Worm (Caenorhabditis elegans) whole organism, L4 larva: ENCODE data around the gene nspc-7.
A peak's percentile ranks its signal among the peaks of the same experiment; 100 is the strongest.

ENCODE experiments used
- F10B5.3 ChIP-seq: sonication (generic microtip); optimal IDR thresholded peaks from 2 replicates; lab custom pipeline; 2016; ENCODE audit warnings: mild to moderate bottlenecking, missing genetic modification characterization, missing compliant biosample characterization
- F49E8.2 ChIP-seq: sonication (generic microtip); optimal IDR thresholded peaks from 2 replicates; lab custom pipeline; 2016; ENCODE audit warnings: missing compliant biosample characterization, mild to moderate bottlenecking, missing genetic modification characterization, borderline replicate concordance
- Y105C5A.15 ChIP-seq: fragments of 200-800 bp; sonication (Bioruptor generic); IDR thresholded peaks from 2 replicates; pipeline ENCODE4 v1.3.6; 2022; ENCODE audit warnings: missing genetic modification characterization, missing compliant biosample characterization
- Y75B8A.6 ChIP-seq: fragments of 200-800 bp; sonication (Bioruptor generic); IDR thresholded peaks from 2 replicates; pipeline ENCODE4 v1.3.6; 2022; ENCODE audit warnings: missing genetic modification reagents, missing genetic modification characterization, missing compliant biosample characterization
- aha-1 ChIP-seq: fragments of 150-350 bp; peaks from one replicate; lab custom pipeline; 2014; ENCODE audit warnings: missing biosample characterization, missing genetic modification characterization
- aly-2 ChIP-seq: sonication (generic microtip); optimal IDR thresholded peaks from 2 replicates; lab custom pipeline; 2018; ENCODE audit warnings: missing biosample characterization, missing genetic modification characterization
- attf-4 ChIP-seq: sonication (generic microtip); optimal IDR thresholded peaks from 3 replicates; lab custom pipeline; 2017; ENCODE audit warnings: missing biosample characterization, missing genetic modification characterization
- ceh-32 ChIP-seq: sonication (generic microtip); optimal IDR thresholded peaks from 2 replicates; lab custom pipeline; 2016; ENCODE audit warnings: mild to moderate bottlenecking, missing genetic modification characterization, missing compliant biosample characterization; ENCODE audit not compliant: poor library complexity
- ceh-44 ChIP-seq: fragments of 200-800 bp; sonication (Bioruptor generic); IDR thresholded peaks from 2 replicates; pipeline ENCODE4 v1.3.6; 2022; ENCODE audit warnings: missing genetic modification reagents, missing genetic modification characterization, missing compliant biosample characterization
- ceh-82 ChIP-seq: sonication (generic microtip); optimal IDR thresholded peaks from 2 replicates; lab custom pipeline; 2017; ENCODE audit warnings: missing biosample characterization, missing genetic modification characterization
- cey-2 ChIP-seq: sonication (generic microtip); optimal IDR thresholded peaks from 3 replicates; lab custom pipeline; 2017; ENCODE audit warnings: missing genetic modification characterization, mild to moderate bottlenecking, missing compliant biosample characterization, antibody characterized with exemption, borderline replicate concordance; ENCODE audit not compliant: insufficient read depth
- daf-12 ChIP-seq: fragments of 150-350 bp; optimal IDR thresholded peaks from 2 replicates; lab custom pipeline; 2014; ENCODE audit warnings: missing biosample characterization, missing genetic modification reagents, missing genetic modification characterization
- daf-16 ChIP-seq, 3 experiments: sonication (generic microtip); optimal IDR thresholded peaks; 2 replicates each; lab custom pipeline; 2016 to 2017; ENCODE audit warnings: missing genetic modification characterization in 3 of 3, missing genetic modification reagents in 3 of 3, mild to moderate bottlenecking in 2 of 3, missing compliant biosample characterization in 2 of 3, missing biosample characterization in 1 of 3, moderate library complexity in 1 of 3
- dmd-8 ChIP-seq: fragments of 200-800 bp; sonication (Bioruptor generic); IDR thresholded peaks from 2 replicates; pipeline ENCODE4 v1.3.6; 2022; ENCODE audit warnings: missing genetic modification characterization, missing compliant biosample characterization
- dpl-1 ChIP-seq: fragments of 150-350 bp; optimal IDR thresholded peaks from 2 replicates; lab custom pipeline; 2014; ENCODE audit warnings: missing biosample characterization, missing genetic modification reagents, missing genetic modification characterization
- gei-8 ChIP-seq: fragments of 200-800 bp; sonication (Bioruptor generic); optimal IDR thresholded peaks from 2 replicates; lab custom pipeline; 2018; ENCODE audit warnings: mild to moderate bottlenecking, missing genetic modification characterization, missing compliant biosample characterization
- hif-1 ChIP-seq, 2 experiments: sonication (generic microtip); optimal IDR thresholded peaks; 2 replicates each; lab custom pipeline; 2016 to 2017; ENCODE audit warnings: missing compliant biosample characterization in 2 of 2, missing genetic modification characterization in 2 of 2, missing genetic modification reagents in 2 of 2, missing genotype in 2 of 2, mild to moderate bottlenecking in 1 of 2
- hlh-30 ChIP-seq: sonication (generic microtip); optimal IDR thresholded peaks from 2 replicates; lab custom pipeline; 2017; ENCODE audit warnings: antibody characterized with exemption, mild to moderate bottlenecking, missing genetic modification characterization, missing compliant biosample characterization; ENCODE audit not compliant: insufficient read depth
- jun-1 ChIP-seq: fragments of 150-350 bp; optimal IDR thresholded peaks from 2 replicates; lab custom pipeline; 2014; ENCODE audit warnings: missing biosample characterization, missing genetic modification reagents, missing genetic modification characterization
- lim-7 ChIP-seq: fragments of 200-800 bp; sonication (Bioruptor generic); IDR thresholded peaks from 2 replicates; pipeline ENCODE4 v1.3.6; 2022; ENCODE audit warnings: missing genetic modification characterization, missing compliant biosample characterization
- lin-38 ChIP-seq: fragments of 200-800 bp; sonication (Bioruptor generic); IDR thresholded peaks from 2 replicates; pipeline ENCODE4 v1.3.6; 2022; ENCODE audit warnings: missing genetic modification reagents, missing genetic modification characterization, missing compliant biosample characterization
- lir-3 ChIP-seq: sonication (generic microtip); optimal IDR thresholded peaks from 2 replicates; lab custom pipeline; 2016; ENCODE audit warnings: mild to moderate bottlenecking, missing genetic modification characterization, missing compliant biosample characterization
- mdl-1 ChIP-seq, 2 experiments: fragments of 150-350 bp in 1 of 2; sonication (generic microtip) in 1 of 2; optimal IDR thresholded peaks; 2 replicates each; lab custom pipeline; 2014 to 2017; ENCODE audit warnings: missing biosample characterization in 2 of 2, missing genetic modification characterization in 2 of 2
- mep-1 ChIP-seq: fragments of 150-350 bp; sonication (generic microtip); optimal IDR thresholded peaks from 3 replicates; lab custom pipeline; 2014; ENCODE audit warnings: missing biosample characterization, missing genetic modification characterization
- mes-2 ChIP-seq: sonication (generic microtip); optimal IDR thresholded peaks from 2 replicates; lab custom pipeline; 2016; ENCODE audit warnings: missing genotype, mild to moderate bottlenecking, missing genetic modification characterization, missing compliant biosample characterization; ENCODE audit not compliant: poor library complexity, severe bottlenecking
- mxl-3 ChIP-seq: fragments of 200-800 bp; sonication (Bioruptor generic); optimal IDR thresholded peaks from 2 replicates; lab custom pipeline; 2018; ENCODE audit warnings: mild to moderate bottlenecking, missing genetic modification characterization, missing compliant biosample characterization
- nhr-10 ChIP-seq: fragments of 150-350 bp; optimal IDR thresholded peaks from 2 replicates; lab custom pipeline; 2014; ENCODE audit warnings: missing biosample characterization, missing genetic modification characterization
- nhr-102 ChIP-seq: sonication (generic microtip); optimal IDR thresholded peaks from 2 replicates; lab custom pipeline; 2016; ENCODE audit warnings: mild to moderate bottlenecking, missing genetic modification characterization, moderate library complexity, missing compliant biosample characterization
- nhr-111 ChIP-seq: fragments of 200-800 bp; sonication (Bioruptor generic); optimal IDR thresholded peaks from 2 replicates; lab custom pipeline; 2018; ENCODE audit warnings: mild to moderate bottlenecking, missing genetic modification characterization, missing compliant biosample characterization
- nhr-237 ChIP-seq: sonication (generic microtip); optimal IDR thresholded peaks from 2 replicates; lab custom pipeline; 2017; ENCODE audit warnings: missing biosample characterization, missing genetic modification characterization
- nhr-25 ChIP-seq: sonication (generic microtip); optimal IDR thresholded peaks from 2 replicates; lab custom pipeline; 2017; ENCODE audit warnings: missing genetic modification characterization, mild to moderate bottlenecking, missing compliant biosample characterization, antibody characterized with exemption, moderate library complexity, borderline replicate concordance; ENCODE audit not compliant: insufficient read depth
- nhr-28 ChIP-seq: fragments of 150-350 bp; optimal IDR thresholded peaks from 2 replicates; lab custom pipeline; 2014; ENCODE audit warnings: missing biosample characterization, missing genetic modification characterization
- nhr-48 ChIP-seq: sonication (generic microtip); optimal IDR thresholded peaks from 2 replicates; lab custom pipeline; 2016; ENCODE audit warnings: mild to moderate bottlenecking, missing genetic modification characterization, missing compliant biosample characterization
- nhr-77 ChIP-seq: fragments of 150-350 bp; optimal IDR thresholded peaks from 2 replicates; lab custom pipeline; 2014; ENCODE audit warnings: missing biosample characterization, missing genetic modification characterization
- pqm-1 ChIP-seq: sonication (generic microtip); optimal IDR thresholded peaks from 2 replicates; lab custom pipeline; 2017; ENCODE audit warnings: missing biosample characterization, missing genetic modification characterization
- rbr-2 ChIP-seq: sonication (generic microtip); optimal IDR thresholded peaks from 2 replicates; lab custom pipeline; 2016; ENCODE audit warnings: missing genotype, missing genetic modification characterization, missing compliant biosample characterization
- saeg-2 ChIP-seq: fragments of 200-800 bp; sonication (Bioruptor generic); IDR thresholded peaks from 2 replicates; pipeline ENCODE4 v1.3.6; 2022; ENCODE audit warnings: missing genetic modification reagents, missing genetic modification characterization, missing compliant biosample characterization
- snpc-1.2 ChIP-seq: fragments of 200-800 bp; sonication (Bioruptor generic); IDR thresholded peaks from 2 replicates; pipeline ENCODE4 v1.3.6; 2022; ENCODE audit warnings: missing genetic modification reagents, missing genetic modification characterization, missing compliant biosample characterization
- tra-1 ChIP-seq: fragments of 200-800 bp; sonication (Bioruptor generic); IDR thresholded peaks from 2 replicates; pipeline ENCODE4 v1.3.6; 2022; ENCODE audit warnings: missing genetic modification reagents, missing genetic modification characterization, missing compliant biosample characterization
- unc-62 ChIP-seq, 3 experiments: fragments of 150-350 bp in 1 of 3; sonication (generic microtip); optimal IDR thresholded peaks in 2 of 3; peaks in 1 of 3; 1 replicate in 1 of 3; 2 replicates in 2 of 3; lab custom pipeline; 2014 to 2017; ENCODE audit warnings: missing biosample characterization in 3 of 3, missing genetic modification characterization in 3 of 3, missing genetic modification reagents in 3 of 3, missing genotype in 1 of 3
- zfp-3 ChIP-seq: fragments of 200-800 bp; sonication (Bioruptor generic); conservative IDR thresholded peaks from 2 replicates; pipeline ENCODE4 v1.3.6; 2022; ENCODE audit warnings: missing genetic modification reagents, missing genetic modification characterization, missing compliant biosample characterization
- zip-11 ChIP-seq: fragments of 200-800 bp; sonication (Bioruptor generic); IDR thresholded peaks from 2 replicates; pipeline ENCODE4 v1.3.6; 2022; ENCODE audit warnings: missing genetic modification characterization, missing compliant biosample characterization
- ztf-11 ChIP-seq: fragments of 150-350 bp; optimal IDR thresholded peaks from 2 replicates; lab custom pipeline; 2014; ENCODE audit warnings: missing biosample characterization, missing genetic modification characterization

The nspc-7 gene

DNA sequence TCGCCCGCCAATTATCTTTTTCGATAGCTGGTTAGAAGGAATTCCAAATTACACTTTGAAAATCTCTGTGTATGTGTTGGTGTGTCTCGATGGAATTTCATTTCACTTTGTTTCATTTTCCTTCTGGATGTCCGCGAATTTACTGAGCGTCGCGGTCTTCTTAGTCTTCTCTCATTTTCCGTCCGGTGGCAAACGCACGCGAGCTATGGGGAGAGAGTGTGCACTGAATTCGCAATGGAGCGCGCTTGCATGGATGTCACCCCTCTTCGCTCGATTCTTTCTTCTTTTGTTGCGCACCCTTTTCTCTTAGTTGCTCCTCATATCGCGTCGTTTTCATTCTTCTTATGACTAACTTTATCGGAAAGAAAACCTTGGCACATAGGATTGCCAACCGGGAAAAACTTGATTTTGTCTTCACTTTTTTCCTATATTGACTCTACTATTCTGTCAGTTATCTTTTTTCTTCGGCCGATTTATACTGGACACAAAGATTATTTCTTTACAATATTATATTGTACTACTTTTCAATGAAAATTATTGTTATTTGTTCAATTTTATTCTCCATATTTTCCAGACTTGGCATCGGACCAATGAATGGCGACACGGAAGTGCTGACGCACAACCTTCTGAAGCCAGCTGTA lies 10.1 kb downstream of the nspc-7 start, which contains the start of gene dhhc-14 (continued):
- TF ChIP-seq Y105C5A.15 (GFP tag; lab: Robert Waterston, UW) (no peak), attf-4 (tag; lab: Kevin White, UChicago) (no peak), hif-1 (tag; optimal IDR thresholded peaks at IDR 0.05; lab: Kevin White, UChicago) (peak in 1 of 2 experiments; percentile 76), ceh-32 (tag; lab: Kevin White, UChicago) (no peak), nhr-48 (tag; lab: Kevin White, UChicago) (no peak), F49E8.2 (tag; lab: Kevin White, UChicago) (no peak), zfp-3 (no peak), Y75B8A.6 (GFP tag; lab: Robert Waterston, UW) (no peak), dpl-1 (GFP tag; lab: Kevin White, UChicago) (no peak), F10B5.3 (no peak), nhr-102 (tag; lab: Kevin White, UChicago) (no peak), mxl-3 (GFP tag; lab: Kevin White, UChicago) (no peak), tra-1 (GFP tag; lab: Robert Waterston, UW) (no peak), nhr-77 (no peak), daf-16 (GFP tag; optimal IDR thresholded peaks at IDR 0.05; lab: Kevin White, UChicago) (no peak), daf-16 (tag; optimal IDR thresholded peaks at IDR 0.05; lab: Kevin White, UChicago) (no peak), lim-7 (GFP tag; lab: Robert Waterston, UW) (no peak), mes-2 (peak; percentile 58), gei-8 (GFP tag; lab: Kevin White, UChicago) (no peak), daf-12 (no peak), ztf-11 (tag; lab: Kevin White, UChicago) (no peak), lir-3 (tag; lab: Kevin White, UChicago) (no peak), cey-2 (tag; lab: Kevin White, UChicago) (no peak), nhr-111 (no peak), pqm-1 (tag; lab: Kevin White, UChicago) (no peak), zip-11 (GFP tag; lab: Robert Waterston, UW) (no peak), lin-38 (GFP tag; lab: Robert Waterston, UW) (peak; percentile 89), mdl-1 (tag; optimal IDR thresholded peaks at IDR 0.05; lab: Kevin White, UChicago) (peak; percentile 35 to 80), snpc-1.2 (GFP tag; lab: Robert Waterston, UW) (no peak), aly-2 (tag; lab: Kevin White, UChicago) (no peak), nhr-237 (tag; lab: Kevin White, UChicago) (no peak), hlh-30 (peak; percentile 58), mep-1 (tag; lab: Kevin White, UChicago) (peak; percentile 62), dmd-8 (GFP tag; lab: Robert Waterston, UW) (no peak), jun-1 (tag; lab: Kevin White, UChicago) (no peak), ceh-82 (tag; lab: Kevin White, UChicago) (no peak), nhr-10 (tag; lab: Kevin White, UChicago) (no peak), saeg-2 (GFP tag; lab: Robert Waterston, UW) (no peak), nhr-28 (peak; percentile 18), ceh-44 (GFP tag; lab: Robert Waterston, UW) (no peak), rbr-2 (tag; lab: Kevin White, UChicago) (peak; percentile 57)
- TF ChIP-seq, all 104 proteins: peak for 21

- TF ChIP-seq nhr-237 (tag; lab: Kevin White, UChicago) (no peak), dmd-8 (GFP tag; lab: Robert Waterston, UW) (no peak), nhr-77 (no peak), mdl-1 (tag; optimal IDR thresholded peaks at IDR 0.05; lab: Kevin White, UChicago) (no peak), nhr-25 (no peak), aha-1 (tag; lab: Kevin White, UChicago) (no peak), unc-62 (GFP tag; optimal IDR thresholded peaks at IDR 0.05 in 1 of 2; lab: Kevin White, UChicago) (peak in 1 of 2 experiments; percentile 87), unc-62 (tag; optimal IDR thresholded peaks at IDR 0.05; lab: Kevin White, UChicago) (no peak)
- TF ChIP-seq, all 104 proteins: peak for 1
Measured at ce11 chrX:8554029-8554428, 12.4 kb downstream of the nspc-7 start.
